Fruit fly (Drosophila melanogaster) whole organism, embryonic: ENCODE data around the gene Sap30.

Experiments
- Aef1 ChIP-seq: fragments of 200-800 bp; sonication (Bioruptor generic); IDR thresholded peaks from 3 replicates; pipeline ENCODE4 v1.3.6; 2022; ENCODE audit warnings: missing biosample characterization, missing genetic modification characterization
- Atf6 ChIP-seq: fragments of 200-800 bp; sonication (Bioruptor generic); IDR thresholded peaks from 2 replicates; pipeline ENCODE4 v1.3.6; 2022; ENCODE audit warnings: missing biosample characterization, missing genetic modification characterization
- CG10979 ChIP-seq: fragments of 200-800 bp; sonication (Bioruptor generic); optimal IDR thresholded peaks from 2 replicates; lab custom pipeline; 2018; ENCODE audit warnings: missing biosample characterization, mild to moderate bottlenecking, missing genetic modification characterization, moderate library complexity
- CG1233 ChIP-seq: fragments of 200-800 bp; sonication (Bioruptor generic); optimal IDR thresholded peaks from 4 replicates; lab custom pipeline; 2018; ENCODE audit warnings: missing biosample characterization, mild to moderate bottlenecking, missing genetic modification characterization
- CG12391 ChIP-seq: fragments of 200-800 bp; sonication (Bioruptor generic); optimal IDR thresholded peaks from 3 replicates; lab custom pipeline; 2018; ENCODE audit warnings: missing biosample characterization, mild to moderate bottlenecking, missing genetic modification characterization, moderate library complexity
- CG12942 ChIP-seq: fragments of 200-800 bp; sonication (Bioruptor generic); optimal IDR thresholded peaks from 3 replicates; lab custom pipeline; 2016; ENCODE audit warnings: missing biosample characterization, missing genetic modification characterization
- CG15601 ChIP-seq: fragments of 200-800 bp; sonication (Bioruptor generic); optimal IDR thresholded peaks from 3 replicates; lab custom pipeline; 2019; ENCODE audit warnings: missing biosample characterization, mild to moderate bottlenecking, missing genetic modification characterization, moderate library complexity
- CG1602 ChIP-seq: fragments of 200-800 bp; sonication (Bioruptor generic); optimal IDR thresholded peaks from 3 replicates; lab custom pipeline; 2016; ENCODE audit warnings: missing biosample characterization, missing genetic modification characterization
- CG17361 ChIP-seq: fragments of 200-800 bp; sonication (Bioruptor generic); IDR thresholded peaks from 3 replicates; pipeline ENCODE4 v1.3.6; 2022; ENCODE audit warnings: missing biosample characterization, missing genetic modification characterization
- CG2202 ChIP-seq: fragments of 200-800 bp; sonication (Bioruptor generic); optimal IDR thresholded peaks from 2 replicates; lab custom pipeline; 2018; ENCODE audit warnings: missing biosample characterization, mild to moderate bottlenecking, missing genetic modification characterization
- CG30020 ChIP-seq: fragments of 200-800 bp; optimal IDR thresholded peaks from 2 replicates; lab custom pipeline; 2019; ENCODE audit warnings: missing biosample characterization, mild to moderate bottlenecking, missing genetic modification characterization, moderate library complexity
- CG30431 ChIP-seq: fragments of 200-800 bp; sonication (Bioruptor generic); optimal IDR thresholded peaks from 2 replicates; lab custom pipeline; 2017; ENCODE audit warnings: missing biosample characterization, missing genetic modification characterization
- CG33213 ChIP-seq: fragments of 200-800 bp; sonication (Bioruptor generic); optimal IDR thresholded peaks from 3 replicates; lab custom pipeline; 2016; ENCODE audit warnings: missing biosample characterization, missing genetic modification characterization
- CG3407 ChIP-seq: fragments of 200-800 bp; sonication (Bioruptor generic); optimal IDR thresholded peaks from 2 replicates; lab custom pipeline; 2018; ENCODE audit warnings: missing biosample characterization, mild to moderate bottlenecking, missing genetic modification characterization
- CG4328 ChIP-seq: fragments of 200-800 bp; sonication (Bioruptor generic); optimal IDR thresholded peaks from 3 replicates; lab custom pipeline; 2017; ENCODE audit warnings: missing biosample characterization, missing genetic modification reagents, missing genetic modification characterization
- CG7271 ChIP-seq: fragments of 200-800 bp; sonication (Bioruptor generic); optimal IDR thresholded peaks from 2 replicates; lab custom pipeline; 2018; ENCODE audit warnings: missing biosample characterization, mild to moderate bottlenecking, missing genetic modification characterization, moderate library complexity
- CG7357 ChIP-seq: fragments of 200-800 bp; sonication (Bioruptor generic); IDR thresholded peaks from 3 replicates; pipeline ENCODE4 v1.3.6; 2022; ENCODE audit warnings: missing biosample characterization, missing genetic modification characterization
- CG7928 ChIP-seq: fragments of 200-800 bp; sonication (Bioruptor generic); optimal IDR thresholded peaks from 2 replicates; lab custom pipeline; 2017; ENCODE audit warnings: missing biosample characterization, mild to moderate bottlenecking, missing genetic modification characterization
- CG8089 ChIP-seq: fragments of 200-800 bp; sonication (Bioruptor generic); optimal IDR thresholded peaks from 3 replicates; lab custom pipeline; 2016; ENCODE audit warnings: missing biosample characterization, missing genetic modification characterization
- CG9215 ChIP-seq: fragments of 200-800 bp; sonication (Bioruptor generic); IDR thresholded peaks from 2 replicates; pipeline ENCODE4 v1.3.6; 2022; ENCODE audit warnings: missing biosample characterization, missing genetic modification characterization
- CG9437 ChIP-seq: fragments of 200-800 bp; sonication (Bioruptor generic); optimal IDR thresholded peaks from 2 replicates; lab custom pipeline; 2018; ENCODE audit warnings: missing biosample characterization, mild to moderate bottlenecking, missing genetic modification characterization
- CkIIα-i1 ChIP-seq: fragments of 200-800 bp; sonication (Bioruptor generic); IDR thresholded peaks from 2 replicates; pipeline ENCODE4 v1.3.6; 2022; ENCODE audit warnings: missing biosample characterization, missing genetic modification characterization
- D19A ChIP-seq: fragments of 200-800 bp; optimal IDR thresholded peaks from 3 replicates; lab custom pipeline; 2019; ENCODE audit warnings: missing biosample characterization, mild to moderate bottlenecking, missing genetic modification characterization, moderate library complexity
- Dll ChIP-seq: fragments of 200-800 bp; sonication (Bioruptor generic); IDR thresholded peaks from 4 replicates; pipeline ENCODE4 v1.3.6; 2022; ENCODE audit warnings: missing biosample characterization, missing genetic modification characterization; ENCODE audit not compliant: partially characterized antibody
- Eip74EF ChIP-seq, 2 experiments: fragments of 200-800 bp in 1 of 2; fragments of >200 bp in 1 of 2; sonication (Bioruptor generic) in 1 of 2; optimal IDR thresholded peaks; 2 replicates each; lab custom pipeline; 2017 to 2019; ENCODE audit warnings: missing biosample characterization in 2 of 2, missing genetic modification characterization in 2 of 2, mild to moderate bottlenecking in 1 of 2, moderate library complexity in 1 of 2
- Elba2 ChIP-seq: fragments of 200-800 bp; sonication (Bioruptor generic); optimal IDR thresholded peaks from 3 replicates; lab custom pipeline; 2016; ENCODE audit warnings: missing biosample characterization, missing genetic modification characterization
- GATAe ChIP-seq: fragments of 200-800 bp; sonication (Bioruptor generic); conservative IDR thresholded peaks from 2 replicates; pipeline ENCODE4 v1.3.6; 2022; ENCODE audit warnings: missing biosample characterization, missing genetic modification characterization
- Hey ChIP-seq: fragments of 200-800 bp; sonication (Bioruptor generic); optimal IDR thresholded peaks from 3 replicates; lab custom pipeline; 2018; ENCODE audit warnings: missing biosample characterization, mild to moderate bottlenecking, missing genetic modification characterization
- Lim3 ChIP-seq: fragments of 200-800 bp; sonication (Bioruptor generic); IDR thresholded peaks from 2 replicates; pipeline ENCODE4 v1.3.6; 2022; ENCODE audit warnings: missing biosample characterization, missing genetic modification characterization
- Lpt ChIP-seq: fragments of >200 bp; optimal IDR thresholded peaks from 2 replicates; lab custom pipeline; 2018; ENCODE audit warnings: missing biosample characterization, missing genetic modification characterization
- Sox100B ChIP-seq: fragments of 200-800 bp; sonication (Bioruptor generic); optimal IDR thresholded peaks from 3 replicates; lab custom pipeline; 2018; ENCODE audit warnings: missing biosample characterization, mild to moderate bottlenecking, missing genetic modification characterization
- Tbp ChIP-seq: fragments of >200 bp; optimal IDR thresholded peaks from 2 replicates; lab custom pipeline; 2018; ENCODE audit warnings: missing biosample characterization, missing genetic modification characterization
- corto ChIP-seq: fragments of 200-800 bp; sonication (Bioruptor generic); optimal IDR thresholded peaks from 2 replicates; lab custom pipeline; 2016; ENCODE audit warnings: missing biosample characterization, mild to moderate bottlenecking, missing genetic modification characterization, moderate library complexity
- crol ChIP-seq: fragments of 200-800 bp; sonication (Bioruptor generic); IDR thresholded peaks from 2 replicates; pipeline ENCODE4 v1.3.6; 2022; ENCODE audit warnings: missing biosample characterization, missing genetic modification characterization
- dati ChIP-seq: fragments of 200-800 bp; sonication (Bioruptor generic); IDR thresholded peaks from 2 replicates; pipeline ENCODE4 v1.3.6; 2022; ENCODE audit warnings: missing biosample characterization, missing genetic modification characterization
- disco-r ChIP-seq: fragments of 200-800 bp; sonication (Bioruptor generic); optimal IDR thresholded peaks from 2 replicates; lab custom pipeline; 2016; ENCODE audit warnings: missing biosample characterization, missing genetic modification characterization
- kay ChIP-seq: fragments of 200-800 bp; sonication (Bioruptor generic); optimal IDR thresholded peaks from 2 replicates; lab custom pipeline; 2016; ENCODE audit warnings: missing biosample characterization, missing genetic modification characterization
- knrl ChIP-seq: fragments of 200-800 bp; sonication (Bioruptor generic); IDR thresholded peaks from 3 replicates; pipeline ENCODE4 v1.3.6; 2022; ENCODE audit warnings: missing biosample characterization, missing genetic modification characterization; ENCODE audit not compliant: partially characterized antibody
- mam ChIP-seq: fragments of 200-800 bp; sonication (Bioruptor generic); optimal IDR thresholded peaks from 3 replicates; lab custom pipeline; 2016; ENCODE audit warnings: missing biosample characterization, missing genetic modification characterization
- nerfin-1 ChIP-seq: fragments of 200-800 bp; sonication (Bioruptor generic); optimal IDR thresholded peaks from 3 replicates; lab custom pipeline; 2019; ENCODE audit warnings: missing biosample characterization, mild to moderate bottlenecking, missing genetic modification characterization, moderate library complexity
- pan ChIP-seq, 4 experiments: fragments of >200 bp in 3 of 4; fragments of 200-800 bp in 1 of 4; sonication (Bioruptor generic) in 1 of 4; optimal IDR thresholded peaks in 3 of 4; IDR thresholded peaks in 1 of 4; 2 replicates each; pipeline versions ENCODE4 v1.3.6 to Lab custom; 2017 to 2022; ENCODE audit warnings: missing biosample characterization in 2 of 4, missing genetic modification characterization in 2 of 4, mixed read lengths in 1 of 4
- ranshi ChIP-seq: fragments of 200-800 bp; sonication (Bioruptor generic); IDR thresholded peaks from 2 replicates; pipeline ENCODE4 v1.3.6; 2022; ENCODE audit warnings: missing biosample characterization, missing genetic modification characterization
- sd ChIP-seq: fragments of 200-800 bp; sonication (Bioruptor generic); optimal IDR thresholded peaks from 3 replicates; lab custom pipeline; 2018; ENCODE audit warnings: missing biosample characterization, mild to moderate bottlenecking, missing genetic modification characterization, moderate library complexity
- twi ChIP-seq: fragments of 200-800 bp; optimal IDR thresholded peaks from 2 replicates; lab custom pipeline; 2019; ENCODE audit warnings: missing biosample characterization, mild to moderate bottlenecking, missing genetic modification characterization, moderate library complexity
- vfl ChIP-seq: fragments of 200-800 bp; sonication (Bioruptor generic); optimal IDR thresholded peaks from 2 replicates; lab custom pipeline; 2016; ENCODE audit warnings: missing biosample characterization, missing genetic modification characterization
- vvl ChIP-seq: fragments of 200-800 bp; sonication (Bioruptor generic); IDR thresholded peaks from 2 replicates; pipeline ENCODE4 v1.3.6; 2022; ENCODE audit warnings: missing biosample characterization, missing genetic modification characterization
- wek ChIP-seq: fragments of 200-800 bp; sonication (Bioruptor generic); optimal IDR thresholded peaks from 3 replicates; lab custom pipeline; 2018; ENCODE audit warnings: missing biosample characterization, mild to moderate bottlenecking, missing genetic modification characterization, moderate library complexity
- yki ChIP-seq: fragments of >200 bp; optimal IDR thresholded peaks from 3 replicates; lab custom pipeline; 2018
- zfh1 ChIP-seq: fragments of 200-800 bp; sonication (Bioruptor generic); IDR thresholded peaks from 3 replicates; pipeline ENCODE4 v1.3.6; 2022; ENCODE audit warnings: missing biosample characterization, missing genetic modification characterization
- zfh2 ChIP-seq: fragments of 200-800 bp; sonication (Bioruptor generic); optimal IDR thresholded peaks from 2 replicates; lab custom pipeline; 2016; ENCODE audit warnings: missing biosample characterization, missing genetic modification characterization

Gene Sap30

DNA sequence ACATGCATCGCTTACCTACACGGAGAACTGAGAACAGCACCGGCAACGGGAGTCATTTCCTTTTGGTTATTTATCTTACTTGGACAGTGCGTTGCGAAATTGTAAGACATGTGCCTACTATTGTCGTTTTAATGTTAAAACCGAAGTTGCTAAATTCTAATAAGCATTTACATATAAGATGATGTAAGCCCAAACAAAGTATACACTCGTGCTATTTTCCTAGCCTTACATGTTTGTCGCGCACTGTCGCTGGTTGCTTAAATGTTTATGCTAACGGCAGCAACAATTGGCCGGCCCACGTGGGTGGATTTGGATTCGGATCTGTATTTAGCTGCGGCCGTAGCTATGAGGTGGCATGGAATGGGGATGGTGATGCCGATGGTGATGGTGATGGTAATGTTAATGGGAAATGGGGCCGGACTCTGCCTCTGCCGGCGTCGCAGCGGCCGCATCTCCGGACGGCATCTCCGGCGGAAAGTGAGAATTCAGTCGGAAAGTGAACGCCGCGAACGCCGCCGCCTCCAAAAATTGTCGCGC is 24.2 kb downstream of the Sap30 start, which contains the start of gene CG4829 (continued):
- TF ChIP-seq twi (tag; lab: Kevin White, UChicago): peak; percentile 72
- TF ChIP-seq CG7928: peak; percentile 61
- no peak for TF ChIP-seq knrl (GFP tag; lab: Robert Waterston, UW)
- TF ChIP-seq ranshi (GFP tag; lab: Robert Waterston, UW): peak; percentile 90
- TF ChIP-seq CG8089 (GFP tag; lab: Kevin White, UChicago): peak; percentile 84
- no peak for TF ChIP-seq Elba2 (GFP tag; lab: Kevin White, UChicago)
- peak; percentile 86 for TF ChIP-seq D19A (tag; lab: Kevin White, UChicago)
- peak; percentile 74 for TF ChIP-seq kay
- peak; percentile 31 for TF ChIP-seq CG2202
- peak in 1 of 2 experiments; percentile 85 for TF ChIP-seq Eip74EF (GFP tag; optimal IDR thresholded peaks at IDR 0.05; lab: Kevin White, UChicago)
- peak; percentile 58; the same call in 1 of the 3 replicates for TF ChIP-seq CG7357 (GFP tag; lab: Robert Waterston, UW)
- peak; percentile 85 for TF ChIP-seq CG1233
- peak; percentile 83 for TF ChIP-seq Sox100B (GFP tag; lab: Kevin White, UChicago)
- TF ChIP-seq Tbp (GFP tag; lab: Kevin White, UChicago): no peak
- TF ChIP-seq CG4328: peak; percentile 81
- TF ChIP-seq yki: no peak
- peak; percentile 84 for TF ChIP-seq wek (GFP tag; lab: Kevin White, UChicago)
- TF ChIP-seq GATAe: no peak
- TF ChIP-seq CG17361 (GFP tag; lab: Robert Waterston, UW): peak; percentile 87
- peak; percentile 77 for TF ChIP-seq CG9215 (GFP tag; lab: Robert Waterston, UW)
- peak; percentile 75 for TF ChIP-seq CG3407 (GFP tag; lab: Kevin White, UChicago)
- peak; percentile 78 for TF ChIP-seq dati (GFP tag; lab: Robert Waterston, UW)
- TF ChIP-seq mam (GFP tag; lab: Kevin White, UChicago): peak; percentile 83
- TF ChIP-seq CG12942: peak; percentile 68
- TF ChIP-seq pan (optimal IDR thresholded peaks at IDR 0.05; lab: Kevin White, UChicago): no peak
- TF ChIP-seq pan (GFP tag; optimal IDR thresholded peaks at IDR 0.05 in 1 of 2, IDR thresholded peaks at IDR 0.05 in 1 of 2): peak in 1 of 2 experiments; percentile 88
- peak; percentile 33 for TF ChIP-seq CG30020 (tag; lab: Kevin White, UChicago)
- peak; percentile 88 for TF ChIP-seq nerfin-1 (tag; lab: Kevin White, UChicago)
- peak; percentile 73 for TF ChIP-seq zfh2 (GFP tag; lab: Kevin White, UChicago)
- peak; percentile 86 for TF ChIP-seq Aef1 (GFP tag; lab: Robert Waterston, UW)
- no peak for TF ChIP-seq crol
- TF ChIP-seq Hey (tag; lab: Kevin White, UChicago): peak; percentile 66
- TF ChIP-seq CG1602 (GFP tag; lab: Kevin White, UChicago): peak; percentile 75
- TF ChIP-seq sd: peak; percentile 66
- peak; percentile 58 for TF ChIP-seq vfl (GFP tag; lab: Kevin White, UChicago)
- peak; percentile 86 for TF ChIP-seq Atf6
- TF ChIP-seq CG15601: peak; percentile 79
- TF ChIP-seq CG30431: peak; percentile 75
- TF ChIP-seq Dll (GFP tag; lab: Robert Waterston, UW): no peak
- peak; percentile 61 for TF ChIP-seq disco-r (GFP tag; lab: Kevin White, UChicago)
- peak; percentile 94 for TF ChIP-seq vvl (GFP tag; lab: Robert Waterston, UW)
- TF ChIP-seq CG10979 (tag; lab: Kevin White, UChicago): peak; percentile 88
- peak; percentile 85 for TF ChIP-seq CG12391 (tag; lab: Kevin White, UChicago)
- peak; percentile 73 for TF ChIP-seq CG9437
- peak; percentile 85 for TF ChIP-seq CG33213
- peak; percentile 20 for TF ChIP-seq CG7271 (tag; lab: Kevin White, UChicago)
- no peak for TF ChIP-seq CkIIα-i1 (GFP tag; lab: Robert Waterston, UW)
- TF ChIP-seq Lpt (GFP tag; lab: Kevin White, UChicago): no peak
- TF ChIP-seq corto (GFP tag; lab: Kevin White, UChicago): no peak
- peak; percentile 60 for TF ChIP-seq Lim3 (GFP tag; lab: Robert Waterston, UW)
- TF ChIP-seq zfh1: peak; percentile 83
